Worm (Caenorhabditis elegans): ENCODE measurements around the gene srh-148.
"Not testable (repeated sequence)": the region's sequence is repeated elsewhere in the genome, so short reads cannot be mapped to it uniquely, and the experiment has no call there.

Gene srh-148

DNA sequence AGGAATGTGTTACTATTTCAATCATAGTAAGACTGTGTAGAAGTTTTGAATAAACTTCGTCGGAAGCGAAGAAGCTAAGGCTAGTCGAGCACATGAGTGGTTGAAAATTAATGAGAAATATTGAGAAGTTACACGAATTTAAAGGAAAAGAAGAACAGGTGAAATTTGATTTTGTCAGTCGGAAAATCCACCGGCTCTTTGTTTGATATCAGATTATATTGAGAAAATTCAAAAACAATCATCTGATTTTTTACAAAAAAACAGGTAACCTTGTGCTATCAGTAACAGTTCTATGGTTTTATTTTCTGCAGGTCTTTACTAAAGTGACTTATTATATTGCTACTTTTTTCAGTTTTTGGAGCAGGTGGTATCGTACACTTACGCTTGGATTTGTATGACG, at the start of gene srh-148:
srh-148 (minus strand) TSS at position 101 of the 400 bp plus-strand sequence.
- TF ChIP-seq unc-62 (GFP tag; optimal IDR thresholded peaks at IDR 0.05), result no peak

DNA sequence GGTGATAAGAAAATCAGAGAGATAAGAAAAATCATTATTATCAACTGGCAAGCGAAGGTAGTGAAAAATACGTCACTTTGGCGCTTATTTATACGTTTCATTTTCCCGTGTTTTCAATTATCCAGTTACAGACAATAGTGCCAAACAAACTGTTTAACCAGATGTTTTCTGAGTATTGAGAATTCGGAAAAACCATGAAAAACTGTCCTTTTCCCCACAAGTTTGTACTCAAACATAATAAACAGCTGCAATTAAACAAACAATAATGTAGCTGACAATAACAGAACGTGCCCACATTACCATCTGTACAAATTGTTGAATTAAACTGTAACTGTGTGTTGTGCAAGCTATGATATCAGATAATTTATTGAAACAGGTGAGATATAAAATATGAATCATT, 47.3 kb upstream of the srh-148 start, which contains the start of the genes F35E8.1 and F35E8.2:
F35E8.1 (minus strand) TSS at position 101 of the 400 bp plus-strand sequence.
F35E8.2 (plus strand) TSS at position 132 of the 400 bp plus-strand sequence.
- not testable (repeated sequence) for TF ChIP-seq unc-62 (GFP tag; optimal IDR thresholded peaks at IDR 0.05)

DNA sequence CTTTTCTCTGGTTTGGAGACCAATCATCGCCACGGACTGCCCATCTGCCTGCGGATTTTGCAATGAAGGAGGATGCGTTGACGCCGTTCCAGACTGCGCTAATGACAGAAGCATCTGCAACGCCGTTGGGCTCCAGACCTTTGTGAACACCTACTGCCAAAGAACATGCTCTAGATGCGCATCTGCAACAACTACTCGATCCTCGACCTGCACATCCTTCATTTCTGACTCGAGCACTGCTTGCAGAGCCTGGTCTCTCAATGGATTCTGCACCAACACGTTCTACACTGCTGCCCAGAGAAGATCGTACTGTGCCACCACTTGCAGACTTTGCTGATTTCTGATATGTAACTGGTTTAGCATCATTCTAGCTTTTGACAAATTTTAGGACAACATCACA, 42.4 kb upstream of the srh-148 start:
- TF ChIP-seq unc-62 (GFP tag; optimal IDR thresholded peaks at IDR 0.05), result no peak

DNA sequence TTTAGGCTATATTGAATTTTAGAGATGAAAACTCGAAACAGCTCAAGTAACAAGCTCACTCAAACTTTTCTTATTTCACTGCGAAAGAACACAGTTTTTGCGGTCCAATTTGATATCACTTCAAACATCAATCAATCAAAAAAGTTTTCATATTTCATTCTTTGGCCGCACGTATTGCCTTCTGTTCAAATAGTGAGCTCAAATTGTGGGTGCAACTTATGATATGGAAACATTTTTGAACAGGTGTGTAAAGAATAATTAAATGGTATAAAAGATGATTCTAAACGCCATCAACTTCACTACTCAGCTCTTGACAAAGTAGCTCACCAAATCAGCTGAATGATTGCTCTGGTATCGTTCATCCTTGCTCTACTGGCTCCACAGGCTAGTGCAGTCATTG, 41.5 kb upstream of the srh-148 start, which contains the start of gene T06C12.14:
T06C12.14 (plus strand) TSS at position 301 of the 400 bp plus-strand sequence.
- no peak for TF ChIP-seq unc-62 (GFP tag; optimal IDR thresholded peaks at IDR 0.05)

DNA sequence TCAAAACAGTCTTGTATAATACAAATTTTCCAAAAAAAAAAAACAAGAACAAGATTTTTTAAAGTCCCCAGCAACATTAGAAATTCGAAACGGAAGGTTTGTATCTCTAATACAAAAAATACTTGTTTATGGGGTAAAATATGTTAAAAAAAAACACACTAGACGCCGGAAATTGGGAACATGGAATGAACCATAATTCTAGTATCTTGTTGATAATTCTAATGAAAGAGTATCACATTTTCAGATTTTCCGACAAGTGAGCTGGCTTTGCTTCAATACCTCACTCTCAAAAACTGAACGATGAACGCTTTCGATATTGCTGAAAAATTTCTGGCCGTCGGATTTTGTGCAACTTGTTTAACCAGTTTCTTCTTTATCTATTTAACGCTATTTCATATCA, 39.5 kb upstream of the srh-148 start, which contains the start of gene str-60:
str-60 (plus strand) TSS at position 301 of the 400 bp plus-strand sequence.
- TF ChIP-seq unc-62 (GFP tag; optimal IDR thresholded peaks at IDR 0.05), result no peak

DNA sequence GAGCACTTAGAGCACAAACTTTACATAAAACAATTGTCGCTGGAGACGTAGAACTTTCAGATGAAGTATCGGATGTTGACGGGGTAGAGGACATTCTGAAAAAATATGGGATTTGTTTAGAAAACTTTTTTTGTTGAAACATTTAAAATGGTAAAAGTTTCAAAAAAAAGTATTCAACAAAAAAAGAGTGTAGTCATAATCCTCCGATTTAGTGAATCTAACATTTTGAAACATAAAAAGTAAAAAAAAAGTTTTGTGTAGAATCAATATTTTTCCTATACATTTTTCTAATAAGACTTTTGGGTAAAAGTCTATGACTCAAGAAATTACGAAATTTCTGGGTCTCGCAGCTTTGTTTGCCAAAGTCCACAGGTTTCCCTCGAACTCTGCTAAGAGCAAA, 38.5 kb upstream of the srh-148 start, which contains the start of gene nhr-213:
nhr-213 (minus strand) TSS at position 101 of the 400 bp plus-strand sequence.
- no peak for TF ChIP-seq unc-62 (GFP tag; optimal IDR thresholded peaks at IDR 0.05)

DNA sequence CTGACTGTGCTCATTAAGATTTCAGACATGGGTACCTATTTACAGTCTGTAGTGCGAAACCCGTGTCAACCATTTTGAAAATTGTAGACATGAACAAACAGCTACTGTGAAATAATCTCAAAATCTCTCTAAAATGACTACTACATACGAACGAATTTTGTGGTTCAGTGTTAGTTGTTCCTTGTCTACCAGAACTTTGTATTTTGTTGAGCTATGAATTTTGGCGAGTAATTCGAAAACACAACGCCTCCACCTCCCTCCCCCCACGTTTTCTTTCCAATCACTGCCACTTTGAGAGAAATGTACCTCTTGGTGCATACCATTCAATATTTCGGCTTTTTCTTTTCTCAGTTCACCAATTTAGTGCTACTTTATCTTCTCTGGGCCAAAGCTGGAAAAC, 34.5 kb upstream of the srh-148 start, which contains the start of gene T06C12.11:
T06C12.11 (plus strand) TSS at position 301 of the 400 bp plus-strand sequence.
- TF ChIP-seq unc-62 (GFP tag; optimal IDR thresholded peaks at IDR 0.05), result no peak

DNA sequence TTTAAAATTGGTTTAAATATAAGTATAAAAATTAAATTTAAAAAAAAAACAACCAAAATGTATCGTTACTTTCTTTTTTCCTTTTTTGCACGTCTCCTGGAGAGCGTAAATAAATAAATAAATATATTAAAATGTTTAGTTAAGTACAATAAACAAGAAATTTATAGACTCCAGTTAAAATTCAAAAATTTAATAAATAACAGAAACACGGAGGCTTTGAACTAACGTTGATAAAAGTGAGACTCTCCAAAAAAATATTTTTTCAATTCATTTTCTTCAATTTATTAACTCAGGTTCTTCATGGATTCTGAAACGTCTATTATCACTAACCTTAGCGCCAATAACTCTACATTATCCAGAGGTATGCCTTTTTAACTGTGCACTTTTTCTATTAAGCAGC, 33.6 kb upstream of the srh-148 start, which contains the start of gene T06C12.12:
T06C12.12 (plus strand) TSS at position 301 of the 400 bp plus-strand sequence.
- TF ChIP-seq unc-62 (GFP tag; optimal IDR thresholded peaks at IDR 0.05), result no peak

DNA sequence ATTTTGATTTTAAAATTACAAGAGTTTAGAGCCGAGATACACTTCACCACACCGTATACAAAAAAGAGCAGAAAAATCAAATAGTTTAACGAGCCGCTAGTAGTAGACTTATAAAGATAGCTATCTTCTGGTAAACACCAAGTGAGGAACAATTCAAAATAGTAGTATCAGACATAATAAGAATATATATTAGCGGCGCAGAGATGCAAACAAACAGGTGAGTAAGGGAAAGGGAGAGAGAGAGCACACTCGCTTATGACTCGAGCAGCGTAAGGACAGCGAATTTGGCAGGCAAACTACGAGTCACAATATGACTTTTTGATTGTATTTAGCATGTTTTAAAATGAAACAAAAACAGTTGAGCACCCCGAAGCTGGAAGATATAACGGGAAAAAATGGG, 33.1 kb upstream of the srh-148 start:
- TF ChIP-seq unc-62 (GFP tag; optimal IDR thresholded peaks at IDR 0.05), result no peak

DNA sequence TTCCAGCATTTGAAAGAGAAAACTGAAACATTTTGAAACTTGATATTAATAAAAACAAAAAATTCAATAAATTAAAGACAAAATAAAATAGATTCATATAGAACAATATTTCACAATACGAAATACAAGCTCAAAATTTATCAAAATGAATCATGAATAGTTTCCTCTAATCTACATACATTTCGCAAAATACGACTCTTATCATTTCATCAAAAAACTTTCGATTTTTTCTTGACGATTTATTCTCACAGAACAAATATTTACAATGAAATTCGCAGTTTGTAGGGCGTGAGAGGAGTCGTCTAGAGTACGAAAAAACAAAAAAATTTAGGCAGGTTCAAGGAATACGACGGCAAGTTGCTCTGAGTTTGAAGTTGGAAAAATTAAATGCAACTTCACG, 31.9 kb upstream of the srh-148 start:
- no peak for TF ChIP-seq unc-62 (GFP tag; optimal IDR thresholded peaks at IDR 0.05)

DNA sequence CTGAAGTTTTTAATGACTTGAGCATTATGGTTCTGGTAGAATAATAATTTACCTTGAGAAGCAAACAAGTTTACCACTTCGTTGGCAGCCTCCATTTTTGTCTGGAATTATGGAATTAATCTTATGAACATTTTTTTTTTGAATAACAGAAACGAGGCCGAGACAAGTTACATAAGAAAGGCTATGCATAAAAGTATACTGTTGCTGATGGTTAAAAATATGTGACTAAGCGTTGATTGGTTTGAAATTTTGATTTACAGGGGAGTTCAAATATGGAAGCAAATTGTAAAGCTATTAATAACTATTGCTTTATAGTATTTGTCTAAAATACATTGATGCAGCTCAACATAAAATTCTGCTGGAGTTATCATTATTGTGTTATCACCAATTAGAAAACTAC, 30.6 kb upstream of the srh-148 start, which contains the start of gene cgt-1:
cgt-1 (minus strand) TSS at position 101 of the 400 bp plus-strand sequence.
- no peak for TF ChIP-seq unc-62 (GFP tag; optimal IDR thresholded peaks at IDR 0.05)

DNA sequence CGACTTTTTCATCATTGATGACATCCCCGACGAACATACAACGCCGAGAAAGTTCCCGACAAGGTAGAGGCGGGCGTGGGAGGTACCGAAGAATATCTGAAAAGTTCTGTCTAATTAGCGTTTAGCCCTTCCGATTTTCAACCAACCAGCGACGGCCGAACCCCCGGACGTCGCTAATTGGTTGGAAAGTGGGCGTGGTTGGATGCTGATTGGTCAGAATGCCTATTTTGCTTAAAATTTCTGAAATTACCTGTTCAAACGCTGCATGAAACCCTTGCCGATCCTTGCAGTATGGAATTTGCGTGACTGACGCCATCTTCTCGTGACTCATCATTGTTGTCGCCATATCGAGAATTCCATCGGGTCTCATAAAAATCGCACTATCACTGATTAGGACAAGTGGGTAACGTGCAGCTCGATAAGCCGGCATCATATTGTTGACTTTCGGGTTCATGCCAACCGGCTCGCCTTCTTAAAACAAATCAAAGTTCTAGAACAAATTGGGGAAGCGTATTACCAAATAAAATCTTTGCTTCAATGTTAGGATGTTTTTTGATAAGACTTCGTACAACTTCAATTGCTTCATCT, 29.6 kb upstream of the srh-148 start:
- TF ChIP-seq unc-62 (GFP tag; optimal IDR thresholded peaks at IDR 0.05), result no peak

DNA sequence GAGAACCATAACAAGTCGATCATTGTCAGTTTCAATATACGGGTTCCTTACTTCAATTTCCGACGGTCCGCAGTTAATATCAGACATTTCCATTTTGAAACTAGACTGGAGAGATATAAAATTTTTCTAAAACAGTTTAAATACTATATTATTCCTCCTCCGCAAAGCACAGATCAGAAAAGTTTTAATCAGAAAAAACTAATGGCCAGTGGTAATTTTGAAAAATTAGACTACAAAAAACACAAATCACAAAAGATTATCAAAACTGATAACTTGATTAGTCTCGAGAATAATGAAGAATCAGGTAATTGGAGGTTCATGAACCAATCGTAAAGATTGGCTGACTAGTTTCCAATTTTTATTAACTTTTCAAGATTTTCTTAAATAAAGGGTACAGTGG, 27.8 kb upstream of the srh-148 start, which contains the start of gene T06C12.9:
T06C12.9 (minus strand) TSS at position 101 of the 400 bp plus-strand sequence.
- TF ChIP-seq unc-62 (GFP tag; optimal IDR thresholded peaks at IDR 0.05), result no peak

DNA sequence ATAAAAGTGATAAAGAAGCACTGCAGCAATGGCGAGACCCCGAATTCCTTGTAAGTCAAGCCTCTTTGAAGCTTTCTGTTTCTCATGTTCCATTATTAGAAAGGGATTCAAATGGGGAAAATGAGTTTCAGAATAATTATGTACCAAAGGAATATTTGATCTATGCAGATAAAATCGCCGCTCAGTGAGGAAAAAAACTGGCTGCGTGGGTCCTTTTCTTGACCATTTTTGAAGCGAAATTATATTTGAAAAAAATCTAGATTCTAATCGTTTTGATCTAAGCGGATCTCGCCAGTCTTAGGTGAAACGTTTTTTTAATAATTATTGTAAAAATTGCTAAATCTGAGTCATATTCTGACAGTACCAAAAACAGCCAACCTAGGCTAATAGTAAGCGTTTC, 26.5 kb upstream of the srh-148 start, which contains the start of gene oac-42:
oac-42 (minus strand) TSS at position 101 of the 400 bp plus-strand sequence.
- no peak for TF ChIP-seq unc-62 (GFP tag; optimal IDR thresholded peaks at IDR 0.05)

DNA sequence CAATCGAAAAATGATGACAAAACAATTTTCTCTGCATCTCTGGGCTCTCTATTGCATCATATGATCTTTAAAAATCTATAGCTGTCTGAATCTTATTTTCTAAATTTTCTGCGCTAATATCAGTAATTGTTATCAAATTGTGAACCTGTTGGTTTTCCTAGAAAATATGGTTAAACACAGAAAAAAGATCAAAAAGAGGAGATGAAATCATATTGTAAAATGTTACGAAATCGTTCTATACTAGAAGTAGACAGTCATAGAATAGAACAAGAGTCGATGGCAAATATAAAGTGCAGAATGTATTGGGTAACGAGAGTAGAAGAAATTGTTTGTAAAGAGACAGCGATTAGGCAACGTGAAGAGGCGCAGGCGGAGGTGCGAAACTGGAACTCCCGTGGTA, 22.5 kb upstream of the srh-148 start:
- no peak for TF ChIP-seq unc-62 (GFP tag; optimal IDR thresholded peaks at IDR 0.05)

DNA sequence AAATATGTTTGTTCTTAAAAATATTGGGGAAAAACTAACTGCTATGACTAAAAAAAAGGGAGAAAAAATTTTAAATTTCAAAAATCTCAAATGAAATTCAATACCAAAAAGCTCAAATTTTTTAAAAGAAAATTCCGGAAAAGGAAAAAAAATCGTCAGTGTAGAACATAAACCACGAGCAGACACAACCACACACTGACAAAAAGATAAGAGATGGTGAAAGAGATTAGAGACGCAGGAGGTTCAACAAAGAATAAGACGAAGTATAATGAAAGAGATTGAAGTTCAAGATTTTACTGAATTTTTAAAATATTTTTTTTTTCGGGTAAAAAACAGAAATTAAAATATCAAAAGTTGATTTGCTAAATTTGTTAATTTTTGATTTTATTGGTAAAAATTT, 21.8 kb upstream of the srh-148 start:
- TF ChIP-seq unc-62 (GFP tag; optimal IDR thresholded peaks at IDR 0.05), result no peak

DNA sequence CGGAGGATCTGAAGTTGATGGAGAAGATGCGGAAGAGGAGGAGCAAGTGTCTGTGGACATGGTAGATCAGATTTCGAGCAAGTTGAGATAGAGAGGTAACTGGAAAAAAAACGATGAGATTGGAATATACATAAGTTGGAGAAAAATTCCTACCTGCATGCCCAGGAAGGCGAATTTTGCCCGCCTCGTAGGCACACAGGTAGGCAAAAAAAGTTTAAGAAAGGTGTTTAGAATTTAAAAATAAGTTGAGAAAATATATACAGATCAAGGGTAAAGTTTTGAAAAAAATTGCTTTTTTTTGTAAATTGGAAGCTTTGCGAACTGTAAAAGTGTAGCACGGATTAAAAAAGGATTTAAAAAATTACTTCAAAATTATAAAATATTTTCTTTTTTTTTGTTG, 21.3 kb upstream of the srh-148 start, which contains the start of gene nhr-84:
nhr-84 (minus strand) TSS at position 101 of the 400 bp plus-strand sequence.
- no peak for TF ChIP-seq unc-62 (GFP tag; optimal IDR thresholded peaks at IDR 0.05)
